Worm (Caenorhabditis elegans): ENCODE results near the gene R07E5.6.

DNA sequence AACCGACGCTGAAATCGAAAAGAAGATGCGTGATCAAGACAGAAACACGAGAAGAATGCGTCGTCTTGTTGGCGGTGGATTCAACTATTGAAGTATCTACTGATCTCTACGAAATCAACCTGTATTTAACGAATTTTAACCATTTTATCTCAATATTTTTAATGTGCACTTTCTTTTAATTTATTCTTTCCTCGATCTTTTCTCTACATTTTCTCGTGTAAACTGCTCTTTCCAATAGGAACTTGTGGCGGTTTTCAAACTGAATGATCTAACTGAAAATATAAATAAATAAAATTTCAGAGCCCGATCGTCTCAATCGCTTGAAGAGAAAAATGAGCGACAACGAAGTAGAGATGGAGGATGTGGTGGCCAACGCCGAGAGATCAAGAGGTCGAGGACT lies 7.4 kb downstream of the R07E5.6 start, which contains the start of gene rnp-4:
- TF ChIP-seq fos-1 (tag; optimal IDR thresholded peaks at IDR 0.05) (no peak), unc-55 (GFP tag; optimal IDR thresholded peaks at IDR 0.05) (no peak), unc-39 (tag; optimal IDR thresholded peaks at IDR 0.05) (no peak), nhr-6 (tag; optimal IDR thresholded peaks at IDR 0.05) (no peak), aly-2 (tag; optimal IDR thresholded peaks at IDR 0.05) (no peak), nhr-77 (tag; optimal IDR thresholded peaks at IDR 0.05) (no peak), mbf-1 (tag; optimal IDR thresholded peaks at IDR 0.05) (no peak), nhr-237 (tag; optimal IDR thresholded peaks at IDR 0.05) (no peak)

Measured in whole organism, L2 larva.